Fruit fly (Drosophila melanogaster) whole organism, pupa: ENCODE data around the gene Sh.

Experiments
- CG10348 ChIP-seq: fragments of 200-800 bp; sonication (Bioruptor generic); IDR thresholded peaks from 2 replicates; pipeline ENCODE4 v1.3.6; 2022; ENCODE audit warnings: missing biosample characterization, missing genetic modification characterization
- CG12605 ChIP-seq: fragments of 200-800 bp; sonication (Bioruptor generic); IDR thresholded peaks from 2 replicates; pipeline ENCODE4 v1.3.6; 2022; ENCODE audit warnings: missing biosample characterization, missing genetic modification characterization
- CG13204 ChIP-seq: fragments of 200-800 bp; sonication (Bioruptor generic); optimal IDR thresholded peaks from 2 replicates; lab custom pipeline; 2018; ENCODE audit warnings: missing biosample characterization, mild to moderate bottlenecking, missing genetic modification characterization, moderate library complexity
- CG14655 ChIP-seq: fragments of 200-800 bp; sonication (Bioruptor generic); optimal IDR thresholded peaks from 3 replicates; lab custom pipeline; 2017; ENCODE audit warnings: mild to moderate bottlenecking, missing biosample characterization, missing genetic modification reagents, missing genetic modification characterization
- CG15710 ChIP-seq: fragments of 200-800 bp; sonication (Bioruptor generic); optimal IDR thresholded peaks from 2 replicates; lab custom pipeline; 2018; ENCODE audit warnings: missing biosample characterization, mild to moderate bottlenecking, missing genetic modification characterization, moderate library complexity
- CG17806 ChIP-seq: fragments of 200-800 bp; sonication (Bioruptor generic); optimal IDR thresholded peaks from 2 replicates; lab custom pipeline; 2018; ENCODE audit warnings: missing biosample characterization, mild to moderate bottlenecking, missing genetic modification characterization, moderate library complexity
- CG32121 ChIP-seq: fragments of 200-800 bp; sonication (Bioruptor generic); IDR thresholded peaks from 2 replicates; pipeline ENCODE4 v1.3.6; 2022; ENCODE audit warnings: missing biosample characterization, missing genetic modification characterization
- CG34367 ChIP-seq: fragments of 200-800 bp; sonication (Bioruptor generic); optimal IDR thresholded peaks from 2 replicates; lab custom pipeline; 2018; ENCODE audit warnings: missing biosample characterization, mild to moderate bottlenecking, missing genetic modification characterization
- CG4496 ChIP-seq: fragments of 200-800 bp; sonication (Bioruptor generic); IDR thresholded peaks from 3 replicates; pipeline ENCODE4 v1.3.6; 2022; ENCODE audit warnings: missing biosample characterization, missing genetic modification characterization
- CG8159 ChIP-seq: fragments of 200-800 bp; sonication (Bioruptor generic); optimal IDR thresholded peaks from 3 replicates; lab custom pipeline; 2018; ENCODE audit warnings: missing biosample characterization, mild to moderate bottlenecking, missing genetic modification characterization, moderate library complexity
- CG8301 ChIP-seq: fragments of 200-800 bp; sonication (Bioruptor generic); optimal IDR thresholded peaks from 2 replicates; lab custom pipeline; 2018; ENCODE audit warnings: missing biosample characterization, mild to moderate bottlenecking, missing genetic modification characterization
- CG9948 ChIP-seq: fragments of 200-800 bp; sonication (Bioruptor generic); optimal IDR thresholded peaks from 2 replicates; lab custom pipeline; 2018; ENCODE audit warnings: missing biosample characterization, mild to moderate bottlenecking, missing genetic modification characterization, moderate library complexity
- D1 ChIP-seq: fragments of 200-800 bp; sonication (Bioruptor generic); optimal IDR thresholded peaks from 2 replicates; lab custom pipeline; 2018; ENCODE audit warnings: missing biosample characterization, mild to moderate bottlenecking, missing genetic modification characterization, moderate library complexity
- EcR ChIP-seq: fragments of 200-800 bp; sonication (Bioruptor generic); optimal IDR thresholded peaks from 3 replicates; lab custom pipeline; 2019; ENCODE audit warnings: missing biosample characterization, missing genetic modification characterization, mild to moderate bottlenecking, moderate library complexity, missing genetic modification reagents
- Ets98B ChIP-seq: fragments of 200-800 bp; sonication (Bioruptor generic); IDR thresholded peaks from 2 replicates; pipeline ENCODE4 v1.3.6; 2022; ENCODE audit warnings: missing biosample characterization, missing genetic modification characterization
- Pif1A ChIP-seq: fragments of 200-800 bp; sonication (Bioruptor generic); optimal IDR thresholded peaks from 3 replicates; lab custom pipeline; 2016; ENCODE audit warnings: missing biosample characterization, missing genetic modification characterization
- Pif1B ChIP-seq: fragments of 200-800 bp; sonication (Bioruptor generic); optimal IDR thresholded peaks from 3 replicates; lab custom pipeline; 2016; ENCODE audit warnings: missing biosample characterization, missing genetic modification characterization
- Snoo ChIP-seq: fragments of 200-800 bp; sonication (Bioruptor generic); optimal IDR thresholded peaks from 3 replicates; lab custom pipeline; 2017; ENCODE audit warnings: missing biosample characterization, mild to moderate bottlenecking, missing genetic modification characterization, inconsistent platforms
- fd96Ca ChIP-seq: fragments of 200-800 bp; sonication (Bioruptor generic); IDR thresholded peaks from 3 replicates; pipeline ENCODE4 v1.3.6; 2022; ENCODE audit warnings: missing biosample characterization, missing genetic modification characterization
- gl ChIP-seq: fragments of 200-800 bp; sonication (Bioruptor generic); optimal IDR thresholded peaks from 2 replicates; lab custom pipeline; 2018; ENCODE audit warnings: missing biosample characterization, mild to moderate bottlenecking, missing genetic modification characterization
- rn ChIP-seq: fragments of 200-800 bp; sonication (Bioruptor generic); IDR thresholded peaks from 2 replicates; pipeline ENCODE4 v1.3.6; 2022; ENCODE audit warnings: missing biosample characterization, missing genetic modification characterization

Sh gene

dm6 chrX:18100146-18100669 is 37.2 kb upstream of the Sh start:
- TF ChIP-seq CG34367 (tag; lab: Kevin White, UChicago) = no peak
- TF ChIP-seq CG32121 (GFP tag; lab: Robert Waterston, UW) = 0 out of 2 replicates have a peak, but pooled peaks have one; percentile 33

DNA sequence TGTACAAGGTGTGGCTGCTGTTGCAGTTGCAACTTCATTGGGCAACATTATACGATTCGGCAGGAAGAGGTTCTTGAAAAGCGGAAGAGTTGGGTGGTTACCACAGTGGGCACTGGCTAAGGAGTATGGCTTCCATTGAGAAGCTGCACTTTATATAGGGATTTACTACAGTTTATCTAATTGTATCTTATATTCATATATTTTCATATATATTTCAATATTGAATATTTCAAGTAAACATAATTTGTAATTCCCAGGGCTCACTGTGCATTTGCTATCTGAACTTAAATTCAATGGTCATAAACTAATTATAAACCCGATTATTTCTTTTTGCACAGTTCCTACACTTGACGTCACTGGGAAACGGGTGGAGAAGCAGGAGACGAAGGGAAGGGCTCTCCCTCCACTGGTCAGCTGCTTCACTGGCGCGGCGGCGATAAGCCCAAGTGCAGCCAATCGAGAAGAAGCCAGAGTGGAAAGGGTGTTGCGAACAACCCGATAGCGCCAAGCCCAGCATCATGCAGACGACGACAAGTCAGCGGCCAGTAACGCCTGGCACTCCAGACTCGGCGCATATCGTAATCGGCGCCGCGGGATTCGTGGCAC is 31.8 kb upstream of the Sh start:
- peak; percentile 45 for TF ChIP-seq Ets98B (GFP tag; lab: Robert Waterston, UW)
- TF ChIP-seq CG8159 = peak; percentile 65
- TF ChIP-seq Pif1B = no peak
- peak; percentile 19; the same call in 1 of the 3 replicates for TF ChIP-seq fd96Ca
- TF ChIP-seq rn (GFP tag; lab: Robert Waterston, UW) = no peak
- peak; percentile 65 for TF ChIP-seq CG15710 (tag; lab: Kevin White, UChicago)
- peak; percentile 63 for TF ChIP-seq CG17806 (tag; lab: Kevin White, UChicago)
- TF ChIP-seq CG4496 = peak; percentile 59; the same call in 2 of the 3 replicates
- TF ChIP-seq CG9948 (tag; lab: Kevin White, UChicago) = peak; percentile 65
- peak; percentile 55 for TF ChIP-seq CG8301 (tag; lab: Kevin White, UChicago)
- TF ChIP-seq CG12605 = 0 out of 2 replicates have a peak, but pooled peaks have one; percentile 9
- no peak for TF ChIP-seq D1
- TF ChIP-seq Snoo (tag; lab: Kevin White, UChicago) = peak; percentile 44
- TF ChIP-seq Pif1A = peak; percentile 11
- peak; percentile 35 for TF ChIP-seq CG34367 (tag; lab: Kevin White, UChicago)
- TF ChIP-seq CG14655 (GFP tag; lab: Kevin White, UChicago) = peak; percentile 78
- no peak for TF ChIP-seq EcR (GFP tag; lab: Kevin White, UChicago)
- no peak for TF ChIP-seq gl (tag; lab: Kevin White, UChicago)
- TF ChIP-seq CG10348 (GFP tag; lab: Robert Waterston, UW) = no peak
- TF ChIP-seq CG13204 = no peak
- 0 out of 2 replicates have a peak, but pooled peaks have one; percentile 41 for TF ChIP-seq CG32121 (GFP tag; lab: Robert Waterston, UW)

- TF ChIP-seq EcR (GFP tag; lab: Kevin White, UChicago) (peak; percentile 12), CG14655 (GFP tag; lab: Kevin White, UChicago) (no peak)
- TF ChIP-seq, all 21 proteins: peak for 1
Observed at dm6 chrX:18094130-18094529, 31.1 kb upstream of the Sh start.

dm6 chrX:18092810-18093222 is 29.8 kb upstream of the Sh start, which contains the start of gene RhoGAP16F:
Gene RhoGAP16F (plus strand): TSS chrX:18093145.
- peak; percentile 77 for TF ChIP-seq Snoo (tag; lab: Kevin White, UChicago)
- peak; percentile 70 for TF ChIP-seq CG17806 (tag; lab: Kevin White, UChicago)
- peak; percentile 77 for TF ChIP-seq CG15710 (tag; lab: Kevin White, UChicago)
- TF ChIP-seq D1 = no peak
- TF ChIP-seq Pif1B = peak; percentile 61
- TF ChIP-seq CG32121 (GFP tag; lab: Robert Waterston, UW) = peak; percentile 77
- TF ChIP-seq CG4496 = peak; percentile 76
- peak; percentile 77 for TF ChIP-seq CG12605
- no peak for TF ChIP-seq CG10348 (GFP tag; lab: Robert Waterston, UW)
- TF ChIP-seq Pif1A = peak; percentile 76
- peak; percentile 66 for TF ChIP-seq Ets98B (GFP tag; lab: Robert Waterston, UW)
- no peak for TF ChIP-seq rn (GFP tag; lab: Robert Waterston, UW)
- TF ChIP-seq fd96Ca = peak; percentile 70
- peak; percentile 78 for TF ChIP-seq CG8159
- TF ChIP-seq EcR (GFP tag; lab: Kevin White, UChicago) = no peak
- peak; percentile 13 for TF ChIP-seq gl (tag; lab: Kevin White, UChicago)
- TF ChIP-seq CG34367 (tag; lab: Kevin White, UChicago) = peak; percentile 72
- peak; percentile 66 for TF ChIP-seq CG9948 (tag; lab: Kevin White, UChicago)
- peak; percentile 74 for TF ChIP-seq CG14655 (GFP tag; lab: Kevin White, UChicago)
- TF ChIP-seq CG8301 (tag; lab: Kevin White, UChicago) = peak; percentile 77

- TF ChIP-seq Pif1A = no peak
- TF ChIP-seq CG15710 (tag; lab: Kevin White, UChicago) = no peak
- TF ChIP-seq CG4496 = no peak
- TF ChIP-seq, all 21 proteins: peak for 0
Observed at dm6 chrX:18092126-18092525, 29.1 kb upstream of the Sh start.

DNA sequence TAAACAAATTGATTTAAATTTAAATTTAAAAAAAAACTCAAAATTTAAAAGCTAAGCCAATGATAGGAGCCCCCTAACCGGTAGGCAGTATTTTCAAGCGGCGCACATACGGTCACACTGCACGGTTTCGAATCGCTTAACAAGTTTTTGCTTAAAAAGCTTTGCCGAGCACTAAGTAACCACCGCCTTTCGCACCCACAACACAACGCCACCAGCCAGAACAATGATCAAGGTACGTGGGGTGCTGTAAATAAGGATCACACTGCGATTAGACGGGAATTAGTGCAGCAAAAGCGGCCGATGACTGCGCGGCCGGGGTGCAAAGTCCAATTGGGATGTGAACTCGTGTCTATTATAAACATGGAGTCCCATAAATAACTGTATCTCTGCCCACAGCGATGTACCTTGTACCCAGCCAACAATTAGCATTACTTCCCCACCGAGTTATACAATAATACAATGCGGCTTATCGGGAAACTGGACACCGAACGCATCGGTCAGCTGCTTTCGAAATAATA is 28.2 kb upstream of the Sh start, which contains the start of gene scu:
scu (plus strand) TSS at position 101 of the 518 bp plus-strand sequence.
- TF ChIP-seq gl (tag; lab: Kevin White, UChicago) (peak; percentile 95), CG8159 (peak; percentile 59), rn (GFP tag; lab: Robert Waterston, UW) (no peak), CG34367 (tag; lab: Kevin White, UChicago) (peak; percentile 73), D1 (no peak), Pif1A (peak; percentile 79), CG17806 (tag; lab: Kevin White, UChicago) (peak; percentile 50), Pif1B (peak; percentile 83), CG9948 (tag; lab: Kevin White, UChicago) (peak; percentile 29), fd96Ca (peak; percentile 55; the same call in 1 of the 3 replicates), CG12605 (peak; percentile 81; the same call in 1 of the 2 replicates), CG13204 (peak; percentile 83), CG15710 (tag; lab: Kevin White, UChicago) (peak; percentile 37), Snoo (tag; lab: Kevin White, UChicago) (peak; percentile 58), EcR (GFP tag; lab: Kevin White, UChicago) (peak; percentile 42), CG4496 (peak; percentile 79), CG32121 (GFP tag; lab: Robert Waterston, UW) (peak; percentile 52; the same call in 1 of the 2 replicates), Ets98B (GFP tag; lab: Robert Waterston, UW) (peak; percentile 67), CG14655 (GFP tag; lab: Kevin White, UChicago) (peak; percentile 79), CG8301 (tag; lab: Kevin White, UChicago) (peak; percentile 70), CG10348 (GFP tag; lab: Robert Waterston, UW) (no peak)
